Fruit fly (Drosophila melanogaster): ENCODE results near the gene CG9312.

dm6 chr3R:13794666-13795055 is 29.1 kb downstream of the CG9312 start:
- TF ChIP-seq CG16815 (GFP tag; optimal IDR thresholded peaks at IDR 0.05) (no peak), CG12219 (GFP tag; optimal IDR thresholded peaks at IDR 0.05) (no peak)

Data from whole organism, embryonic.